Worm (Caenorhabditis elegans): ENCODE measurements around the gene B0228.8.

DNA sequence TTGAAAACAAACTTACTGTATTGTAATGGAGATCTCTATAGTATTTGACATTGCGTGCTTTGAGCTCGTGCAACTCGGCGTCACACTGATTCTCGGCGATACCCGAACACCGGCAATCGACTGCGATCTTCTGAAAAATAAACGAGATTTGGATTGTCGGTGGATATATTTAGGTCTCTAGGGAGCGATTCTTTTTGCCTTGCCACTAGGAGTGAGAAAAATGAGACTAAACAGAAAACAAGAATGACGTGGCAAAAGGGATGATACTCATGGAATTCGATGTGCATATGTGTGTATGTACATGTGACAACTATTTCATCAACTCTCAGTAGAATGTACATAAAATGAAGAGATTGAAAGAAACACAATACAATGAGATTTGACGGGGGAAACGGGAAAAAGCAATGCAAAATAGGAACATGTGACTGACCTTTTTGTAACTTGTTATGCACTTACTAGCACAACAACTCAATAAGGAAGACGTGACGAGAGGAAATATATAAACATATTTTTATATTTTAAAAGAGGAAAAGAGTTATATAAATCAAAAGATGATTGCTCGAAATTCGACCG lies 46.6 kb downstream of the B0228.8 start:
- TF ChIP-seq T22C8.4 (GFP tag; IDR thresholded peaks at IDR 0.05), result no peak
- no peak for TF ChIP-seq cog-1 (tag; optimal IDR thresholded peaks at IDR 0.05)
- no peak for TF ChIP-seq klf-2 (GFP tag; conservative IDR thresholded peaks at IDR 0.05)
- no peak for TF ChIP-seq flt-1 (GFP tag; IDR thresholded peaks at IDR 0.05)
- no peak for TF ChIP-seq med-1 (GFP tag; optimal IDR thresholded peaks at IDR 0.05; ENCODE audit: insufficient read depth)
